Fruit fly (Drosophila melanogaster): Measurements from ENCODE around the gene CG2961.

CG2961 gene

DNA sequence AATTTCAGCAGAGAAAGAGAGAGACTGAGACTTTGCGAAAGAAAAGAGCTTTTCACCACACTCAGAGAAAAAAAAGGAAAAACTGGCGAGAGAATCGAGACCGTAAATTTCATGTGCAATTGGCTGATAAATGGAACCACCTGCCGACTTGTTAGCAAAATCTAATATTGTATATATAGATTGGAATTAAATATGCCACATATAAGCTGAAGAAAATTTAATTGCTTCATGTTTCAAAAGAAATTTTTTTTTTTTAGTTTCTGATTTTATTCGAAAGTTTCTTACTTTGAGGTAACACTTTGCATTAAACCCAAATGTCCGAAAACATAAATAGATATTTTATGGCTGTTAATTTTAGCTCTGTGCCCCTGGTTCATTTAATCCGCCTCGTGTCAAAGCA, 11.9 kb upstream of the CG2961 start:
- TF ChIP-seq psq (optimal IDR thresholded peaks at IDR 0.05): no peak
- TF ChIP-seq usp (GFP tag; optimal IDR thresholded peaks at IDR 0.05): no peak
- TF ChIP-seq CG8478 (optimal IDR thresholded peaks at IDR 0.05): no peak
- no peak for TF ChIP-seq pan (optimal IDR thresholded peaks at IDR 0.05)
- no peak for TF ChIP-seq Dll (optimal IDR thresholded peaks at IDR 0.05)
- TF ChIP-seq EcR (GFP tag; optimal IDR thresholded peaks at IDR 0.05): no peak

DNA sequence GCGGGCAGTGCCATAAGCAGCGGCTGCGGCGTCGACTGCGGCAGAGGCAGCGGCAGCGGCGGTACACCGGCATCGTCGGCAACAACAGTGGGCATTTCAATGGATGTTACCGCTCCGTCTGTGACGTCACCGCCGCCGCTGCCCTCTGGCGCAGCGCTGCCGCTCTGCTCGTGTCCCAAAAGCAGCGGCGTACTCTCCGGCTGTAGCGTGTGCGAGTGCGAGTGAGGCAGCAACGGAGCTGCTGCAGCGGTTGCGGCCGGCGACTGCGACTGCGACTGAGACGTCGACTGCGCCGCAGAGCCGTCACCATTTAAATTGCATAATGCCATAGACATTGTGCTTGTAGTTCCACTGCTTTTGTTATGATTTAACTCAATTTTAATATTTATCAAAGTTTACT, 10.7 kb upstream of the CG2961 start:
- TF ChIP-seq pan (optimal IDR thresholded peaks at IDR 0.05) (no peak), Dll (optimal IDR thresholded peaks at IDR 0.05) (no peak)

dm6 chrX:10242883-10243282, 10.0 kb upstream of the CG2961 start:
- TF ChIP-seq psq (optimal IDR thresholded peaks at IDR 0.05) (no peak), pan (optimal IDR thresholded peaks at IDR 0.05) (no peak), usp (GFP tag; optimal IDR thresholded peaks at IDR 0.05) (no peak), CG8478 (optimal IDR thresholded peaks at IDR 0.05) (no peak), Dll (optimal IDR thresholded peaks at IDR 0.05) (no peak), EcR (GFP tag; optimal IDR thresholded peaks at IDR 0.05) (no peak)

dm6 chrX:10241919-10242318, 9.0 kb upstream of the CG2961 start:
- no peak for TF ChIP-seq psq (optimal IDR thresholded peaks at IDR 0.05)
- no peak for TF ChIP-seq usp (GFP tag; optimal IDR thresholded peaks at IDR 0.05)
- no peak for TF ChIP-seq EcR (GFP tag; optimal IDR thresholded peaks at IDR 0.05)
- TF ChIP-seq pan (optimal IDR thresholded peaks at IDR 0.05): no peak
- no peak for TF ChIP-seq Dll (optimal IDR thresholded peaks at IDR 0.05)
- no peak for TF ChIP-seq CG8478 (optimal IDR thresholded peaks at IDR 0.05)

- TF ChIP-seq usp (GFP tag; optimal IDR thresholded peaks at IDR 0.05) (no peak), CG8478 (optimal IDR thresholded peaks at IDR 0.05) (no peak), Dll (optimal IDR thresholded peaks at IDR 0.05) (no peak), EcR (GFP tag; optimal IDR thresholded peaks at IDR 0.05) (no peak), psq (optimal IDR thresholded peaks at IDR 0.05) (no peak), pan (optimal IDR thresholded peaks at IDR 0.05) (no peak)
Measured at dm6 chrX:10234024-10234520, 1.2 kb upstream of the CG2961 start.

DNA sequence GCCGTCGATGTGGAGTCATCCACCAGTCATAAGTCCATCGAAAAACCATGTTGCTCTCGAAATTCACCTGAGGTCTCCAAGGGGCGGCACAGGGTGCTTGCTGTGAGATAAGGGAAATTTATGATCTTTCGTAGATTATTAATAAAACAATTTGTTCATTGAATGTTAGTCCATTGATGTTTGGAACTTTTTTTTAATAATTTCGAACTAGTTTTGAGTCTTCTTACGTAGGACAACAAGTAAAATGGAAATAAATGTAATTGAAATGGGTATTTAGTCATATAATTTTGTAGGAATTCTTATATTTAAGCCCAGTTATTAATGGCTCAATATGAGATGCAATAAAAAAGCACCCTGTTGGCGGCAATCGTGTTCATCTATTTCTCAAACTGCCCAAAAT, 383 bp downstream of the CG2961 start:
- TF ChIP-seq EcR (GFP tag; optimal IDR thresholded peaks at IDR 0.05) (no peak), CG8478 (optimal IDR thresholded peaks at IDR 0.05) (no peak), pan (optimal IDR thresholded peaks at IDR 0.05) (no peak), Dll (optimal IDR thresholded peaks at IDR 0.05) (no peak), usp (GFP tag; optimal IDR thresholded peaks at IDR 0.05) (no peak), psq (optimal IDR thresholded peaks at IDR 0.05) (no peak)

DNA sequence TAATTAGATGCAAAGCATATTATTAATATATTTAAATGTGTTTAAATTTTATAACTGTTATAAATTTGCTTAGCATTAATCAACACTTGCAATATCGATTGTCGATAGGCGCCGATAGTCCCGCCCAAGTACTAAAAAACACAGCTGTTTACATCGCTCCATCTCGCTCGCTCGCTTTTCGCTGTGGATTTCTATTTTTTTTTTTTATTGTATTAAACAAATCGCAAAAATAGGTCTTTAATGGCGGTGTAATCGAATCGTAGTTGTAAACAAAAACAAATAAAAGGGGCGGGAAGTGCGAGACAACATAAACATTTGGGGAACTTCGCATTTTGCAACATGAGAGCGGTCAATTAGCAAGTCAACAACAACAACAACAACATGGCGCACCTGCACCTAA, 12.9 kb downstream of the CG2961 start, which contains the start of gene CG34408:
Gene CG34408, plus strand, starts transcription at position 156 of the 400 bp plus-strand sequence.
- TF ChIP-seq Dll (optimal IDR thresholded peaks at IDR 0.05) (no peak), pan (optimal IDR thresholded peaks at IDR 0.05) (no peak), psq (optimal IDR thresholded peaks at IDR 0.05) (no peak), usp (GFP tag; optimal IDR thresholded peaks at IDR 0.05) (no peak), CG8478 (optimal IDR thresholded peaks at IDR 0.05) (no peak), EcR (GFP tag; optimal IDR thresholded peaks at IDR 0.05) (no peak)

DNA sequence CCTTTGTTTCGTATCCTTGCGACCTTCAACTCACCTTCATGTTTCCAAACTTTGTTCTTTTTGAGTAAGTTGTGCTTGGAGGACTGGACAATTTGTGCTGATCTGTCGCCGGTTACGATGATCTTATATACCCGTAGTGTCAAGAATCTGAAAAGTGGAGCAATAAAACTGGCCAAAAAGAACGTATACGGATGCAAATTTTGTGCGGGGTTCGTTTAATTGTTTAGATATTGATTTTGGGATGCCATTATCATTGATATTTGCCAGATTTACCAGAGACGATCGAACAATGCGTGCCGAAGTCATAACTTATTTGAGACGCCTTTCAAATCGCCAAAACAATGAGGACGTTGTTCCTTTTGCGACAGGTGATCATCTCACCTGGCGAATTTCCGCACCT, 13.8 kb downstream of the CG2961 start, which contains the start of gene CG15308:
Gene CG15308, minus strand, starts transcription at position 101 of the 400 bp plus-strand sequence.
- TF ChIP-seq usp (GFP tag; optimal IDR thresholded peaks at IDR 0.05) (no peak), psq (optimal IDR thresholded peaks at IDR 0.05) (no peak), pan (optimal IDR thresholded peaks at IDR 0.05) (no peak), Dll (optimal IDR thresholded peaks at IDR 0.05) (no peak), EcR (GFP tag; optimal IDR thresholded peaks at IDR 0.05) (no peak), CG8478 (optimal IDR thresholded peaks at IDR 0.05) (no peak)

DNA sequence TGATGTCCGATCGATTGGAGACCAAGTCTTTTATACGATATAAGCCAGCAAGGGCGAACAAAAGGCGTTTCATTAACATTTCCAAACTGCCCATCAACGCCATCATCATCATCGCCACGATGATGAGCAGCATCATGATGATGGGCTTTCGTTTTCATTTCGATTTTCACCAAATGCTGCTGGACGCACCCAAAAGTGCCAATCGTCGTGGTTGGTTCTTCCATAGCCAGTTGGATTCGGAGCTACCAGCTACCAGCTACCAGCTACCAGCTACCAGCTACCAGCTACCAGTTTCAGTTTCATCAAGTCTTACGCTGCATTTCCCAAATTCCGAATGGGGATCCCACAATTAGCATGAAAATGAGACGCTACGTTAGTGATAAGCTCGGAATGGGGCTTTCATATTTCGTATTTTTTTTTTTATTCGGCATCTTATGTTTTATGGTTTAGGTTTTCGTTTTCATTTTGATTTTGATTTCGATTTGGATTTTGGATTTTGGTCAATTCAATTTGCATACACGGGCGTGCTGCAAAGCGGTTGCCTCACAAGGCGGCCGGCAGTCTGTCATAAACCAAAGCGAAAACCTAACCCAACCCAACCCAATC, 16.1 kb downstream of the CG2961 start, which contains the start of gene CG2962:
Gene CG2962, minus strand, starts transcription at position 9 of the 606 bp plus-strand sequence.
- TF ChIP-seq Dll (optimal IDR thresholded peaks at IDR 0.05) (no peak), usp (GFP tag; optimal IDR thresholded peaks at IDR 0.05) (no peak), pan (optimal IDR thresholded peaks at IDR 0.05) (no peak), CG8478 (optimal IDR thresholded peaks at IDR 0.05) (no peak), psq (optimal IDR thresholded peaks at IDR 0.05) (no peak), EcR (GFP tag; optimal IDR thresholded peaks at IDR 0.05) (no peak)

DNA sequence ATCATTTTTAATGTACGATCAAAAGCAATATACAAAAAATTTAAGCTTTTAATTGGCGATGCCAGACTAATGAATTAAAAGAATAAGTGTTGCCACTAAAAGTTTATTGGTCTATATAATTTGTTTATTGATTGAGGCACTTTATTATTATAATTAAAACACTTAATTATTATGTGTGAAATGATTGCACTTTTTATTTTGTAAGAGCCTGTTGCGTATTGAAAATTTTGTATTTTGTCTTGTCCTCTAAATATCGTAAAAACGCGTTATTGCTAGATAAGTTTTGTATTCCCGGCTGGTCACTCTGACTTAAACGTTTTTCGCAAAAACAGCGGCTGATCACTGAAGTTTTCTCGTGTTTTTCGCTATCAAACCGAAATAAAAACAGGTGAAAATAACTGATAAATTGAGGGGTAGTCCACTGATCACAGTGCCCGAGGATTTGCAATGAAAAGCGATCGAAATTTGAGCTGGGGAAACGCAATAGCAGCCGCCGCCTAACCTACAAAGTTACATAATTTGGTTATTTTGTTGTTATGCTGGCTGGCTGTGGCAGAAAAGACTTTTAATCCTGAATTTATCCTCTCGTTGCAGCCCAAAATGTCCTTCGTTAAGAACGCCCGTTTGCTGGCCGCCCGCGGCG, 20.1 kb downstream of the CG2961 start, which contains the start of gene ATPsyndelta:
Gene ATPsyndelta, plus strand, starts transcription at position 284 of the 643 bp plus-strand sequence.
- no peak for TF ChIP-seq psq (optimal IDR thresholded peaks at IDR 0.05)
- TF ChIP-seq pan (optimal IDR thresholded peaks at IDR 0.05): no peak
- TF ChIP-seq usp (GFP tag; optimal IDR thresholded peaks at IDR 0.05): no peak
- TF ChIP-seq CG8478 (optimal IDR thresholded peaks at IDR 0.05): no peak
- no peak for TF ChIP-seq EcR (GFP tag; optimal IDR thresholded peaks at IDR 0.05)
- no peak for TF ChIP-seq Dll (optimal IDR thresholded peaks at IDR 0.05)

DNA sequence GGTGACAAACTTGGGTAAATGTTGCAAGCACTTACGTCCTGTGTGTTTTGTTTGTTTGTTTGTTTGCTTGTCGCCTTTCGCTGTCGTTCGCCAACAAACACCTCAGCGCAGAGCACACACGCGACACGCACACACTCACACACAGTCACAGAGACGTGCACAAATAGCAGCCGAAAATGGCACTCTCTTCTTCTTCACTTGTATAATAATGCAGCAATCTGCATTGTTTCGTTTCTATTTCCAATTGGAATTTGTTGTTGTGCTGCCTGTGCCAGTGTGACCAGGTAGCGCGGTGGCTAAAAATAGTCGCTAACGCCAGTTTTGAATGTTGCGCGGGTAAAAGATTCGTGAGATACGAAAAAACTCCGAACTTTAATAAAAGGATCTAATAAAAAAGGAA, 20.8 kb downstream of the CG2961 start, which contains the start of gene Ypel:
Gene Ypel, minus strand, starts transcription at position 257 of the 400 bp plus-strand sequence.
- TF ChIP-seq CG8478 (optimal IDR thresholded peaks at IDR 0.05) (no peak), EcR (GFP tag; optimal IDR thresholded peaks at IDR 0.05) (no peak)

dm6 chrX:10211128-10211914, 21.6 kb downstream of the CG2961 start:
- no peak for TF ChIP-seq psq (optimal IDR thresholded peaks at IDR 0.05)
- TF ChIP-seq EcR (GFP tag; optimal IDR thresholded peaks at IDR 0.05): peak; percentile 52 to 89
- TF ChIP-seq CG8478 (optimal IDR thresholded peaks at IDR 0.05): peak; percentile 17
- TF ChIP-seq pan (optimal IDR thresholded peaks at IDR 0.05): no peak
